Worm (Caenorhabditis elegans) whole organism, L1 larva: ENCODE data around the gene fbxa-208.

ENCODE experiments used
- Y116A8C.19 ChIP-seq: sonication (generic microtip); optimal IDR thresholded peaks from 2 replicates; lab custom pipeline; 2016; ENCODE audit warnings: missing compliant biosample characterization, missing genetic modification characterization, borderline replicate concordance
- aha-1 ChIP-seq: fragments of 150-350 bp; optimal IDR thresholded peaks from 2 replicates; lab custom pipeline; 2014; ENCODE audit warnings: missing biosample characterization, missing genetic modification characterization
- ceh-82 ChIP-seq, 3 experiments: fragments of 150-350 bp in 1 of 3; sonication (generic microtip) in 2 of 3; optimal IDR thresholded peaks; 2 replicates each; lab custom pipeline; 2014 to 2017; ENCODE audit warnings: missing biosample characterization in 3 of 3, missing genetic modification characterization in 3 of 3
- ceh-90 ChIP-seq: sonication (generic microtip); optimal IDR thresholded peaks from 2 replicates; lab custom pipeline; 2016; ENCODE audit warnings: missing genetic modification characterization, missing compliant biosample characterization
- dpl-1 ChIP-seq, 3 experiments: fragments of 150-350 bp in 2 of 3; sonication (generic microtip) in 1 of 3; optimal IDR thresholded peaks; 2 replicates each; lab custom pipeline; 2014 to 2017; ENCODE audit warnings: missing biosample characterization in 3 of 3, missing genetic modification characterization in 3 of 3, missing genetic modification reagents in 3 of 3
- dsc-1 ChIP-seq: sonication (generic microtip); optimal IDR thresholded peaks from 2 replicates; lab custom pipeline; 2016; ENCODE audit warnings: mild to moderate bottlenecking, missing genetic modification characterization, missing compliant biosample characterization
- efl-1 ChIP-seq, 4 experiments: fragments of 150-350 bp; optimal IDR thresholded peaks in 3 of 4; peaks in 1 of 4; 1 replicate in 1 of 4; 2 replicates in 3 of 4; lab custom pipeline; 2014; ENCODE audit warnings: missing biosample characterization in 2 of 4, missing genetic modification characterization in 2 of 4, missing genetic modification reagents in 2 of 4
- egl-13 ChIP-seq: sonication (generic microtip); optimal IDR thresholded peaks from 2 replicates; lab custom pipeline; 2016; ENCODE audit warnings: missing genotype, missing genetic modification reagents, missing genetic modification characterization, missing compliant biosample characterization
- ets-5 ChIP-seq: fragments of 200-800 bp; sonication (Bioruptor generic); IDR thresholded peaks from 2 replicates; pipeline ENCODE4 v1.3.6; 2022; ENCODE audit warnings: missing genetic modification characterization, missing compliant biosample characterization
- fkh-4 ChIP-seq: sonication (generic microtip); optimal IDR thresholded peaks from 2 replicates; lab custom pipeline; 2016; ENCODE audit warnings: missing compliant biosample characterization, missing genetic modification characterization, borderline replicate concordance
- fkh-8 ChIP-seq: sonication (generic microtip); optimal IDR thresholded peaks from 2 replicates; lab custom pipeline; 2016; ENCODE audit warnings: mild to moderate bottlenecking, missing genetic modification characterization, missing compliant biosample characterization
- grh-1 ChIP-seq: fragments of 200-800 bp; sonication (Bioruptor generic); IDR thresholded peaks from 2 replicates; pipeline ENCODE4 v1.3.6; 2022; ENCODE audit warnings: missing genetic modification reagents, missing genetic modification characterization, missing compliant biosample characterization
- hlh-17 ChIP-seq: fragments of 200-800 bp; sonication (Bioruptor generic); optimal IDR thresholded peaks from 2 replicates; lab custom pipeline; 2018; ENCODE audit warnings: missing genetic modification characterization, mild to moderate bottlenecking, missing compliant biosample characterization, moderate library complexity, borderline replicate concordance
- hlh-4 ChIP-seq: sonication (generic microtip); optimal IDR thresholded peaks from 2 replicates; lab custom pipeline; 2016; ENCODE audit warnings: mild to moderate bottlenecking, missing genetic modification characterization, missing compliant biosample characterization
- irx-1 ChIP-seq: sonication (generic microtip); optimal IDR thresholded peaks from 2 replicates; lab custom pipeline; 2016; ENCODE audit warnings: missing genetic modification characterization, missing compliant biosample characterization
- isw-1 ChIP-seq: fragments of 200-800 bp; sonication (Bioruptor generic); IDR thresholded peaks from 2 replicates; pipeline ENCODE4 v1.3.6; 2022; ENCODE audit warnings: missing genetic modification characterization, missing compliant biosample characterization
- jun-1 ChIP-seq: fragments of 150-350 bp; optimal IDR thresholded peaks from 2 replicates; lab custom pipeline; 2014; ENCODE audit warnings: missing biosample characterization, missing genetic modification reagents, missing genetic modification characterization
- lin-15B ChIP-seq: fragments of 150-350 bp; sonication (generic microtip); optimal IDR thresholded peaks from 3 replicates; lab custom pipeline; 2014; ENCODE audit warnings: missing biosample characterization, missing genetic modification characterization
- lin-35 ChIP-seq, 2 experiments: fragments of 150-350 bp; optimal IDR thresholded peaks; 2 replicates each; lab custom pipeline; 2014; ENCODE audit warnings: missing biosample characterization in 2 of 2, missing genetic modification characterization in 2 of 2, missing genetic modification reagents in 2 of 2
- lin-39 ChIP-seq: fragments of 150-350 bp; optimal IDR thresholded peaks from 2 replicates; lab custom pipeline; 2014; ENCODE audit warnings: missing biosample characterization, missing genetic modification reagents, missing genetic modification characterization
- lir-3 ChIP-seq: sonication (generic microtip); optimal IDR thresholded peaks from 2 replicates; lab custom pipeline; 2016; ENCODE audit warnings: mild to moderate bottlenecking, missing genetic modification characterization, moderate library complexity, missing compliant biosample characterization; ENCODE audit not compliant: poor library complexity
- lsy-2 ChIP-seq, 2 experiments: fragments of 150-350 bp; optimal IDR thresholded peaks; 2 replicates each; lab custom pipeline; 2014; ENCODE audit warnings: missing biosample characterization in 2 of 2, missing genetic modification characterization in 2 of 2
- nhr-19 ChIP-seq: fragments of 200-800 bp; sonication (Bioruptor generic); conservative IDR thresholded peaks from 2 replicates; pipeline ENCODE4 v1.3.6; 2022; ENCODE audit warnings: missing genetic modification characterization, missing compliant biosample characterization
- nhr-237 ChIP-seq: fragments of 150-350 bp; optimal IDR thresholded peaks from 2 replicates; lab custom pipeline; 2014; ENCODE audit warnings: missing biosample characterization, missing genetic modification characterization
- nhr-28 ChIP-seq: fragments of 150-350 bp; optimal IDR thresholded peaks from 2 replicates; lab custom pipeline; 2014; ENCODE audit warnings: missing biosample characterization, missing genetic modification characterization
- nhr-47 ChIP-seq: sonication (generic microtip); optimal IDR thresholded peaks from 2 replicates; lab custom pipeline; 2016; ENCODE audit warnings: mild to moderate bottlenecking, missing genetic modification characterization, moderate library complexity, missing compliant biosample characterization
- nhr-71 ChIP-seq: sonication (generic microtip); optimal IDR thresholded peaks from 2 replicates; lab custom pipeline; 2016; ENCODE audit warnings: mild to moderate bottlenecking, missing genetic modification characterization, moderate library complexity, missing compliant biosample characterization
- nhr-76 ChIP-seq: sonication (generic microtip); optimal IDR thresholded peaks from 2 replicates; lab custom pipeline; 2017; ENCODE audit warnings: missing biosample characterization, missing genetic modification characterization
- nhr-85 ChIP-seq: sonication (generic microtip); peaks from one replicate; lab custom pipeline; 2016; ENCODE audit warnings: missing genetic modification characterization, inconsistent platforms, missing compliant biosample characterization
- nhr-90 ChIP-seq: sonication (generic microtip); optimal IDR thresholded peaks from 2 replicates; lab custom pipeline; 2016; ENCODE audit warnings: mild to moderate bottlenecking, missing genetic modification characterization, missing compliant biosample characterization; ENCODE audit not compliant: poor library complexity
- pag-3 ChIP-seq: sonication (generic microtip); optimal IDR thresholded peaks from 2 replicates; lab custom pipeline; 2017; ENCODE audit warnings: missing genetic modification characterization, mild to moderate bottlenecking, missing compliant biosample characterization, antibody characterized with exemption, borderline replicate concordance; ENCODE audit not compliant: insufficient read depth
- pax-3 ChIP-seq: fragments of 200-800 bp; sonication (Bioruptor generic); optimal IDR thresholded peaks from 2 replicates; lab custom pipeline; 2018; ENCODE audit warnings: mild to moderate bottlenecking, missing genetic modification characterization, moderate library complexity, missing compliant biosample characterization
- pqm-1 ChIP-seq: sonication (generic microtip); optimal IDR thresholded peaks from 3 replicates; lab custom pipeline; 2017; ENCODE audit warnings: missing biosample characterization, missing genetic modification characterization
- snpc-4 ChIP-seq: fragments of 150-350 bp; optimal IDR thresholded peaks from 2 replicates; lab custom pipeline; 2014; ENCODE audit warnings: missing biosample characterization, missing genetic modification characterization
- sox-4 ChIP-seq: sonication (generic microtip); optimal IDR thresholded peaks from 2 replicates; lab custom pipeline; 2016; ENCODE audit warnings: missing genetic modification characterization, missing compliant biosample characterization
- sptf-1 ChIP-seq: fragments of 150-350 bp; optimal IDR thresholded peaks from 2 replicates; lab custom pipeline; 2014; ENCODE audit warnings: missing biosample characterization, missing genetic modification characterization
- sup-37 ChIP-seq: fragments of 200-800 bp; sonication (Bioruptor generic); optimal IDR thresholded peaks from 2 replicates; lab custom pipeline; 2018; ENCODE audit warnings: mild to moderate bottlenecking, missing genetic modification characterization, missing compliant biosample characterization
- swsn-7 ChIP-seq: sonication (generic microtip); optimal IDR thresholded peaks from 2 replicates; lab custom pipeline; 2016; ENCODE audit warnings: missing genetic modification characterization, missing compliant biosample characterization
- tbx-2 ChIP-seq: sonication (generic microtip); optimal IDR thresholded peaks from 2 replicates; lab custom pipeline; 2016; ENCODE audit warnings: missing genetic modification characterization, missing compliant biosample characterization
- tlp-1 ChIP-seq: fragments of 150-350 bp; optimal IDR thresholded peaks from 2 replicates; lab custom pipeline; 2014; ENCODE audit warnings: missing biosample characterization, missing genetic modification characterization
- unc-30 ChIP-seq: sonication (generic microtip); optimal IDR thresholded peaks from 2 replicates; lab custom pipeline; 2017; ENCODE audit warnings: missing biosample characterization, missing genetic modification characterization
- unc-62 ChIP-seq: fragments of 150-350 bp; optimal IDR thresholded peaks from 2 replicates; lab custom pipeline; 2014; ENCODE audit warnings: missing biosample characterization, missing genetic modification reagents, missing genetic modification characterization
- unc-98 ChIP-seq: fragments of 200-800 bp; sonication (Bioruptor generic); IDR thresholded peaks from 2 replicates; pipeline ENCODE4 v1.3.6; 2022; ENCODE audit warnings: missing genetic modification characterization, missing compliant biosample characterization
- vab-15 ChIP-seq: sonication (generic microtip); optimal IDR thresholded peaks from 2 replicates; lab custom pipeline; 2017; ENCODE audit warnings: missing genotype, mild to moderate bottlenecking, missing genetic modification characterization, missing compliant biosample characterization
- xbp-1 ChIP-seq: sonication (generic microtip); optimal IDR thresholded peaks from 2 replicates; lab custom pipeline; 2016; ENCODE audit warnings: missing genetic modification characterization, missing compliant biosample characterization
- zag-1 ChIP-seq: fragments of 150-350 bp; optimal IDR thresholded peaks from 2 replicates; lab custom pipeline; 2014; ENCODE audit warnings: missing biosample characterization, missing genetic modification characterization
- ztf-11 ChIP-seq, 2 experiments: sonication (generic microtip); optimal IDR thresholded peaks; 2 replicates each; lab custom pipeline; 2016 to 2017; ENCODE audit warnings: missing genetic modification characterization in 2 of 2, missing biosample characterization in 1 of 2, missing compliant biosample characterization in 1 of 2

Gene fbxa-208

ce11 chrIII:1231186-1231585 is 25.4 kb upstream of the fbxa-208 start:
- TF ChIP-seq sptf-1 (tag; lab: Kevin White, UChicago) = no peak
- TF ChIP-seq fkh-8 (tag; lab: Kevin White, UChicago) = no peak
- TF ChIP-seq hlh-17 (GFP tag; lab: Kevin White, UChicago) = no peak
- no peak for TF ChIP-seq isw-1 (GFP tag; lab: Robert Waterston, UW)
- no peak for TF ChIP-seq nhr-76 (tag; lab: Kevin White, UChicago)
- TF ChIP-seq swsn-7 (tag; lab: Kevin White, UChicago) = no peak
- no peak for TF ChIP-seq lin-35 (GFP tag; optimal IDR thresholded peaks at IDR 0.05; lab: Kevin White, UChicago)
- no peak for TF ChIP-seq Y116A8C.19 (tag; lab: Kevin White, UChicago)
- no peak for TF ChIP-seq pax-3 (tag; lab: Kevin White, UChicago)
- TF ChIP-seq lin-39 = no peak
- TF ChIP-seq ztf-11 (tag; optimal IDR thresholded peaks at IDR 0.05; lab: Kevin White, UChicago) = no peak
- no peak for TF ChIP-seq lin-15B
- no peak for TF ChIP-seq ets-5 (GFP tag; lab: Robert Waterston, UW)
- no peak for TF ChIP-seq tbx-2 (tag; lab: Kevin White, UChicago)
- no peak for TF ChIP-seq aha-1 (tag; lab: Kevin White, UChicago)
- TF ChIP-seq nhr-19 (GFP tag; lab: Robert Waterston, UW) = no peak
- TF ChIP-seq lir-3 (tag; lab: Kevin White, UChicago) = no peak
- TF ChIP-seq, all 84 proteins: peak for 0

DNA sequence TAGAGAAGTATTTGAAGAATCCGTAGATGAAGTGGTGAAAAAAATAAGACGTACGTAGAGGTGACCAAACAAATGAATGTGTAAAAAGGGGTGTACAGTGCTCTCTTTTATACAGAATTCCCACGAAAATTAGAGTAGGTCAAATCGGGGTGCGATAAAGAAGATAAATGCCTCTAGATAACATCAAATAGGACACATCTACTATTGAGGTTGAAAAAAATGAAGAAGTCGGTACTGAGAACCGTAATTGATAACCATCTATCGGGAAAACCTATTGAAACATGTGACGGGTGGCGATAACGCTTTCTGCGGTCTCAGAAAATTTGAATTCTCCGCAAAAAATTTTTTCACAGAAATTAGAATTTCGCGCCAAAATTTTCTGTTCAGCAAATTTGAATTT is 17.9 kb upstream of the fbxa-208 start, which contains the start of gene fbxa-61:
fbxa-61 (plus strand) TSS at position 345 of the 400 bp plus-strand sequence.
- TF ChIP-seq nhr-85 (tag; lab: Kevin White, UChicago) (peak; percentile 67), ceh-90 (tag; lab: Kevin White, UChicago) (no peak)
- TF ChIP-seq, all 84 proteins: peak for 1

ce11 chrIII:1243199-1243598 is 13.4 kb upstream of the fbxa-208 start, which contains the start of gene fbxa-63:
fbxa-63 (plus strand) TSS chrIII:1243508.
- TF ChIP-seq tbx-2 (tag; lab: Kevin White, UChicago) (no peak), jun-1 (tag; lab: Kevin White, UChicago) (peak; percentile 28), swsn-7 (tag; lab: Kevin White, UChicago) (peak; percentile 10), nhr-71 (tag; lab: Kevin White, UChicago) (peak; percentile 42), nhr-19 (GFP tag; lab: Robert Waterston, UW) (no peak), tlp-1 (no peak), unc-30 (tag; lab: Kevin White, UChicago) (no peak), lin-15B (no peak), grh-1 (no peak), ceh-82 (tag; optimal IDR thresholded peaks at IDR 0.05; lab: Kevin White, UChicago) (peak in 1 of 3 experiments; percentile 35), unc-98 (no peak), unc-62 (GFP tag; lab: Kevin White, UChicago) (no peak), pag-3 (tag; lab: Kevin White, UChicago) (no peak), xbp-1 (tag; lab: Kevin White, UChicago) (no peak), fkh-4 (no peak), hlh-4 (tag; lab: Kevin White, UChicago) (no peak), nhr-47 (tag; lab: Kevin White, UChicago) (peak; percentile 37), sup-37 (GFP tag; lab: Kevin White, UChicago) (no peak), vab-15 (tag; lab: Kevin White, UChicago) (no peak), snpc-4 (tag; lab: Kevin White, UChicago) (no peak), zag-1 (tag; lab: Kevin White, UChicago) (no peak), dpl-1 (GFP tag; optimal IDR thresholded peaks at IDR 0.05; lab: Kevin White, UChicago) (peak in 2 of 3 experiments; percentile 7 to 21), isw-1 (GFP tag; lab: Robert Waterston, UW) (no peak), sox-4 (tag; lab: Kevin White, UChicago) (no peak), efl-1 (optimal IDR thresholded peaks at IDR 0.05; lab: Kevin White, UChicago) (peak; percentile 49 to 64), efl-1 (GFP tag; optimal IDR thresholded peaks at IDR 0.05 in 1 of 2; lab: Kevin White, UChicago) (peak; percentile 26 to 92), dsc-1 (tag; lab: Kevin White, UChicago) (no peak), irx-1 (no peak), egl-13 (tag; lab: Kevin White, UChicago) (no peak), nhr-85 (tag; lab: Kevin White, UChicago) (no peak), nhr-237 (no peak), lin-39 (no peak), nhr-28 (tag; lab: Kevin White, UChicago) (no peak), lsy-2 (tag; optimal IDR thresholded peaks at IDR 0.05; lab: Kevin White, UChicago) (peak; percentile 30 to 64), pqm-1 (tag; lab: Kevin White, UChicago) (no peak), nhr-90 (tag; lab: Kevin White, UChicago) (no peak)
